Worm (Caenorhabditis elegans) whole organism, L4/young adult: Measurements from ENCODE around the gene memi-3.

Experiments
- W03F9.2 ChIP-seq: fragments of 150-350 bp; optimal IDR thresholded peaks from 2 replicates; lab custom pipeline; 2014; ENCODE audit warnings: missing biosample characterization, missing genetic modification characterization
- dao-5 ChIP-seq: sonication (generic microtip); optimal IDR thresholded peaks from 2 replicates; lab custom pipeline; 2016; ENCODE audit warnings: missing genotype, missing genetic modification characterization, moderate library complexity, missing compliant biosample characterization
- him-1 ChIP-seq: sonication (generic microtip); optimal IDR thresholded peaks from 2 replicates; lab custom pipeline; 2016; ENCODE audit warnings: missing genotype, missing genetic modification reagents, missing genetic modification characterization, missing compliant biosample characterization

Gene memi-3

DNA sequence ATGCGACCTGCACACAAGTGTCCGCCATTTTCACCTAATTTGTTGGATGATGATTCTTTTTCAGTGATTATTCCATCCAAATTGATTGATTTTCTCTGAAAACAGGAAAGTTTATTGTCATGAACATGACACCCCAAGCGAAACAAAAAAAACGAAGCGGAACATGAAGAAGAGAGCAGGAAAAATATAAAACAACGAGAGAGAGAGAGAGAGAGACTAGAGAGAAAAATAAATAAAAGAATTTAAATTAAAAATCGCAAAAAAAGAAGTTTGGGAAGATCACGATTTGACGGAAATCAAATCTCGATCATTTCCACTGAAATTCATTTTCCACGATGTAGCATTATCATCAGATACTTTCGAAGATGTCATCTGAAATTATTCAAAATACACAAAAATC lies 43.4 kb downstream of the memi-3 start, which contains the start of gene klp-12:
Gene klp-12, minus strand, starts transcription at position 101 of the 400 bp plus-strand sequence.
- TF ChIP-seq him-1 (tag; lab: Kevin White, UChicago) (no peak), dao-5 (tag; lab: Kevin White, UChicago) (no peak), W03F9.2 (tag; lab: Kevin White, UChicago) (no peak)

DNA sequence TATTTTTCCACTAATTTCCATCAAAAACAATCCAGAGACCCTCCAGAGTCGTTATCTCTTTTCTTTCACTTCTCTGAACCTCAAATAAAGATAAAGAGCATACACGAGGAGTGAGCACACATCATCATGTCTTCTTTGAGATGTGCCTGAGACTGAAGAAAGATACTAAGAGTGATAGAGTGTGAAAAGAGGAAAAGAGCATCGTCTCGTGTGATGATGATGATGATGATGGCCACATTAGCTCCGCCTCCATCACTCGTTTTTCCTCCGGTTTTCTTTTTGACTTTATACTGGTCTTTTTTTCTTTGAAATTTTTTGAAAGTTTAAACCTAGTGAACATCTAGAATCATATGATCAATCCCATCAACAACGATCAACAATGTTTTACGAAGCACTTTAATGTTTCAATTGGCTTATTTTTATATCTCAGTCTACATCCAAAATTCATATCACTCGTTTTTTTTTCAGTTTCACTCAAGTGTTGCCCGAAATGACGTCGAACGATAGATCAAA lies 49.1 kb downstream of the memi-3 start, which contains the start of gene T01G1.2:
Gene T01G1.2, plus strand, starts transcription at position 463 of the 513 bp plus-strand sequence.
- TF ChIP-seq him-1 (tag; lab: Kevin White, UChicago) (no peak), dao-5 (tag; lab: Kevin White, UChicago) (no peak), W03F9.2 (tag; lab: Kevin White, UChicago) (no peak)

DNA sequence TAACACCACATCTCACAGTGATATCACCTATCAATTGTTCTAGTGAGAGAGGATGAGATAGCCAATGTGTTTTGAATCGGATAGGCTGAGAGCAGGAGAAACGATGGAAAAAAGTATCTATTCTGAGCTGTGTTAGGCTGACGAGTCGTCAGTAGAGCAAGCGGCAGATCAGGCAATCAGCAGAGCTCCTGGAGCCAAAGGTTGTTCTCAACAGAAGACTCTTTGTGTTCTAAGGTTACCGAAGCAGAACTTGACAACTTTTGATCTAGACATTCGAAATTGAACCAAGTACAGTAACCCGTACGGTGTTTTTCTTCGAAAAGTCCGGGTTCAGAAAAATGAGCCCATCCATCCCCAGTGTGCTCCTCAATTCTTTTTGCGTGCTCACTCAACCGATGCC lies 50.4 kb downstream of the memi-3 start:
- TF ChIP-seq him-1 (tag; lab: Kevin White, UChicago) (no peak), dao-5 (tag; lab: Kevin White, UChicago) (no peak), W03F9.2 (tag; lab: Kevin White, UChicago) (no peak)
